Worm (Caenorhabditis elegans) whole organism, early embryonic: ENCODE measurements around the gene set-6.

Experiments used
- B0310.2 ChIP-seq: sonication (generic microtip); optimal IDR thresholded peaks from 2 replicates; lab custom pipeline; 2016; ENCODE audit warnings: mild to moderate bottlenecking, missing genetic modification characterization, missing compliant biosample characterization
- F13C5.2 ChIP-seq: sonication (generic microtip); optimal IDR thresholded peaks from 2 replicates; lab custom pipeline; 2017; ENCODE audit warnings: mild to moderate bottlenecking, missing genetic modification characterization, inconsistent platforms, missing compliant biosample characterization
- aly-1 ChIP-seq: sonication (generic microtip); optimal IDR thresholded peaks from 2 replicates; lab custom pipeline; 2016; ENCODE audit warnings: missing genetic modification characterization, missing compliant biosample characterization
- ama-1 ChIP-seq: fragments of 150-350 bp; optimal IDR thresholded peaks from 2 replicates; lab custom pipeline; 2014
- ceh-13 ChIP-seq: fragments of 200-800 bp; sonication (Bioruptor generic); optimal IDR thresholded peaks from 2 replicates; lab custom pipeline; 2018; ENCODE audit warnings: mild to moderate bottlenecking, missing genetic modification characterization, missing compliant biosample characterization
- ceh-36 ChIP-seq: sonication (generic microtip); optimal IDR thresholded peaks from 2 replicates; lab custom pipeline; 2016; ENCODE audit warnings: missing genetic modification characterization, inconsistent platforms, missing compliant biosample characterization
- ets-7 ChIP-seq: sonication (generic microtip); optimal IDR thresholded peaks from 2 replicates; lab custom pipeline; 2016; ENCODE audit warnings: missing genotype, missing genetic modification characterization, missing compliant biosample characterization
- flt-1 ChIP-seq: fragments of 200-800 bp; sonication (Bioruptor generic); IDR thresholded peaks from 2 replicates; pipeline ENCODE4 v1.3.6; 2022; ENCODE audit warnings: missing genetic modification characterization, missing compliant biosample characterization
- hmbx-1 ChIP-seq: sonication (generic microtip); optimal IDR thresholded peaks from 2 replicates; lab custom pipeline; 2016; ENCODE audit warnings: mild to moderate bottlenecking, missing genetic modification characterization, missing compliant biosample characterization
- hmg-4 ChIP-seq: fragments of 200-800 bp; sonication (Bioruptor generic); optimal IDR thresholded peaks from 2 replicates; lab custom pipeline; 2018; ENCODE audit warnings: mild to moderate bottlenecking, missing genetic modification characterization, missing compliant biosample characterization
- hnd-1 ChIP-seq: sonication (generic microtip); optimal IDR thresholded peaks from 2 replicates; lab custom pipeline; 2016; ENCODE audit warnings: missing genetic modification characterization, missing compliant biosample characterization
- pes-1 ChIP-seq: fragments of 200-800 bp; sonication (Bioruptor generic); IDR thresholded peaks from 2 replicates; pipeline ENCODE4 v1.3.6; 2022; ENCODE audit warnings: missing genetic modification reagents, missing genetic modification characterization, missing compliant biosample characterization
- scrt-1 ChIP-seq: fragments of 200-800 bp; sonication (Bioruptor generic); IDR thresholded peaks from 2 replicates; pipeline ENCODE4 v1.3.6; 2022; ENCODE audit warnings: missing genetic modification characterization, missing compliant biosample characterization
- sea-1 ChIP-seq: fragments of 200-800 bp; sonication (Bioruptor generic); conservative IDR thresholded peaks from 2 replicates; pipeline ENCODE4 v1.3.6; 2022; ENCODE audit warnings: missing genetic modification characterization, missing compliant biosample characterization
- tbx-11 ChIP-seq: fragments of 200-800 bp; sonication (Bioruptor generic); IDR thresholded peaks from 2 replicates; pipeline ENCODE4 v1.3.6; 2022; ENCODE audit warnings: missing genetic modification characterization, missing compliant biosample characterization
- tbx-37 ChIP-seq: fragments of 200-800 bp; sonication (Bioruptor generic); conservative IDR thresholded peaks from 2 replicates; pipeline ENCODE4 v1.3.6; 2022; ENCODE audit warnings: missing genetic modification reagents, missing genetic modification characterization, missing compliant biosample characterization
- tra-4 ChIP-seq: sonication (generic microtip); optimal IDR thresholded peaks from 2 replicates; lab custom pipeline; 2017; ENCODE audit warnings: missing genetic modification characterization, missing compliant biosample characterization

set-6 gene

ce11 chrX:11933547-11933946 lies 40.9 kb downstream of the set-6 start:
- TF ChIP-seq tbx-11 (no peak), ceh-13 (no peak), F13C5.2 (tag; lab: Kevin White, UChicago) (no peak), pes-1 (GFP tag; lab: Robert Waterston, UW) (no peak), B0310.2 (tag; lab: Kevin White, UChicago) (no peak), flt-1 (GFP tag; lab: Robert Waterston, UW) (no peak), sea-1 (GFP tag; lab: Robert Waterston, UW) (no peak), hnd-1 (tag; lab: Kevin White, UChicago) (no peak), tra-4 (no peak), hmg-4 (no peak), aly-1 (tag; lab: Kevin White, UChicago) (no peak), ceh-36 (tag; lab: Kevin White, UChicago) (no peak)

ce11 chrX:11931559-11931958 lies 42.9 kb downstream of the set-6 start, which contains the start of gene dot-1.4:
Gene dot-1.4, minus strand, starts transcription at chrX:11931659.
- TF ChIP-seq ets-7 (tag; lab: Kevin White, UChicago) = no peak
- TF ChIP-seq ceh-13 = no peak
- TF ChIP-seq flt-1 (GFP tag; lab: Robert Waterston, UW) = no peak
- TF ChIP-seq ceh-36 (tag; lab: Kevin White, UChicago) = no peak
- no peak for TF ChIP-seq hmbx-1 (tag; lab: Kevin White, UChicago)
- TF ChIP-seq tra-4 = no peak
- TF ChIP-seq ama-1 (lab: Kevin White, UChicago) = no peak
- TF ChIP-seq scrt-1 (GFP tag; lab: Robert Waterston, UW) = no peak
- TF ChIP-seq sea-1 (GFP tag; lab: Robert Waterston, UW) = no peak

ce11 chrX:11927585-11927984 lies 46.9 kb downstream of the set-6 start, which contains the start of gene F55G7.4:
Gene F55G7.4, plus strand, starts transcription at chrX:11927885.
- no peak for TF ChIP-seq sea-1 (GFP tag; lab: Robert Waterston, UW)
- no peak for TF ChIP-seq F13C5.2 (tag; lab: Kevin White, UChicago)
- TF ChIP-seq aly-1 (tag; lab: Kevin White, UChicago) = no peak
- no peak for TF ChIP-seq ceh-36 (tag; lab: Kevin White, UChicago)
- no peak for TF ChIP-seq hmbx-1 (tag; lab: Kevin White, UChicago)
- TF ChIP-seq hnd-1 (tag; lab: Kevin White, UChicago) = no peak
- TF ChIP-seq flt-1 (GFP tag; lab: Robert Waterston, UW) = no peak
- TF ChIP-seq ama-1 (lab: Kevin White, UChicago) = no peak
- TF ChIP-seq ceh-13 = no peak
- TF ChIP-seq ets-7 (tag; lab: Kevin White, UChicago) = no peak
- no peak for TF ChIP-seq tra-4
- TF ChIP-seq tbx-37 (GFP tag; lab: Robert Waterston, UW) = no peak

- TF ChIP-seq tra-4 (no peak), hnd-1 (tag; lab: Kevin White, UChicago) (no peak), tbx-11 (no peak), sea-1 (GFP tag; lab: Robert Waterston, UW) (no peak), ets-7 (tag; lab: Kevin White, UChicago) (no peak), tbx-37 (GFP tag; lab: Robert Waterston, UW) (no peak), hmbx-1 (tag; lab: Kevin White, UChicago) (no peak), B0310.2 (tag; lab: Kevin White, UChicago) (no peak), F13C5.2 (tag; lab: Kevin White, UChicago) (no peak), ceh-36 (tag; lab: Kevin White, UChicago) (no peak), ama-1 (lab: Kevin White, UChicago) (no peak), aly-1 (tag; lab: Kevin White, UChicago) (no peak), flt-1 (GFP tag; lab: Robert Waterston, UW) (no peak), scrt-1 (GFP tag; lab: Robert Waterston, UW) (no peak), hmg-4 (no peak), pes-1 (GFP tag; lab: Robert Waterston, UW) (no peak), ceh-13 (no peak)
Measured at ce11 chrX:11925243-11925642, 49.2 kb downstream of the set-6 start.

- TF ChIP-seq tbx-11 (no peak), aly-1 (tag; lab: Kevin White, UChicago) (no peak), ets-7 (tag; lab: Kevin White, UChicago) (no peak), ceh-36 (tag; lab: Kevin White, UChicago) (no peak), tra-4 (no peak), hmg-4 (no peak), ceh-13 (no peak)
Measured at ce11 chrX:11924158-11924557, 50.3 kb downstream of the set-6 start, which contains the start of gene F55G7.1. Gene F55G7.1, plus strand, starts transcription at chrX:11924433.

ce11 chrX:11920723-11921283 lies 53.7 kb downstream of the set-6 start, which contains the start of gene Y62H9A.14:
Gene Y62H9A.14, plus strand, starts transcription at chrX:11921233.
- TF ChIP-seq tbx-11 (no peak), tbx-37 (GFP tag; lab: Robert Waterston, UW) (no peak), B0310.2 (tag; lab: Kevin White, UChicago) (no peak), hmbx-1 (tag; lab: Kevin White, UChicago) (no peak), pes-1 (GFP tag; lab: Robert Waterston, UW) (no peak), scrt-1 (GFP tag; lab: Robert Waterston, UW) (no peak), tra-4 (no peak), hmg-4 (no peak), ceh-36 (tag; lab: Kevin White, UChicago) (no peak), ets-7 (tag; lab: Kevin White, UChicago) (no peak), aly-1 (tag; lab: Kevin White, UChicago) (no peak), ama-1 (lab: Kevin White, UChicago) (no peak)
